Worm (Caenorhabditis elegans) whole organism, L1 larva: ENCODE results near the gene grl-17.

Experiments
- C16A3.4 ChIP-seq: fragments of 150-350 bp; optimal IDR thresholded peaks from 2 replicates; lab custom pipeline; 2014; ENCODE audit warnings: missing biosample characterization, missing genetic modification characterization
- F16B12.6 ChIP-seq: fragments of 150-350 bp; optimal IDR thresholded peaks from 2 replicates; lab custom pipeline; 2014; ENCODE audit warnings: missing biosample characterization, missing genetic modification characterization
- Y116A8C.19 ChIP-seq: sonication (generic microtip); optimal IDR thresholded peaks from 2 replicates; lab custom pipeline; 2016; ENCODE audit warnings: missing compliant biosample characterization, missing genetic modification characterization, borderline replicate concordance
- ama-1 ChIP-seq: fragments of 150-350 bp; optimal IDR thresholded peaks from 2 replicates; lab custom pipeline; 2014
- ceh-8 ChIP-seq: fragments of 200-800 bp; sonication (Bioruptor generic); optimal IDR thresholded peaks from 2 replicates; lab custom pipeline; 2018; ENCODE audit warnings: mild to moderate bottlenecking, missing genetic modification characterization, moderate library complexity, missing compliant biosample characterization
- ceh-82 ChIP-seq, 3 experiments: fragments of 150-350 bp in 1 of 3; sonication (generic microtip) in 2 of 3; optimal IDR thresholded peaks; 2 replicates each; lab custom pipeline; 2014 to 2017; ENCODE audit warnings: missing biosample characterization in 3 of 3, missing genetic modification characterization in 3 of 3
- ceh-88 ChIP-seq: fragments of 200-800 bp; sonication (Bioruptor generic); IDR thresholded peaks from 2 replicates; pipeline ENCODE4 v1.3.6; 2022; ENCODE audit warnings: missing genetic modification characterization, missing compliant biosample characterization
- ceh-90 ChIP-seq: sonication (generic microtip); optimal IDR thresholded peaks from 2 replicates; lab custom pipeline; 2016; ENCODE audit warnings: missing genetic modification characterization, missing compliant biosample characterization
- dsc-1 ChIP-seq: sonication (generic microtip); optimal IDR thresholded peaks from 2 replicates; lab custom pipeline; 2016; ENCODE audit warnings: mild to moderate bottlenecking, missing genetic modification characterization, missing compliant biosample characterization
- efl-1 ChIP-seq, 4 experiments: fragments of 150-350 bp; optimal IDR thresholded peaks in 3 of 4; peaks in 1 of 4; 1 replicate in 1 of 4; 2 replicates in 3 of 4; lab custom pipeline; 2014; ENCODE audit warnings: missing biosample characterization in 2 of 4, missing genetic modification characterization in 2 of 4, missing genetic modification reagents in 2 of 4
- egl-13 ChIP-seq: sonication (generic microtip); optimal IDR thresholded peaks from 2 replicates; lab custom pipeline; 2016; ENCODE audit warnings: missing genotype, missing genetic modification reagents, missing genetic modification characterization, missing compliant biosample characterization
- egl-27 ChIP-seq, 2 experiments: fragments of 150-350 bp in 1 of 2; sonication (generic microtip); optimal IDR thresholded peaks; 3 replicates each; lab custom pipeline; 2017 to 2018; ENCODE audit warnings: missing biosample characterization in 2 of 2, missing genetic modification characterization in 2 of 2, missing genetic modification reagents in 2 of 2
- elt-3 ChIP-seq, 6 experiments: fragments of 150-350 bp in 1 of 6; sonication (generic microtip); optimal IDR thresholded peaks; 2 replicates each; lab custom pipeline; 2017 to 2018; ENCODE audit warnings: missing biosample characterization in 6 of 6, missing genetic modification characterization in 6 of 6, inconsistent platforms in 1 of 6
- fos-1 ChIP-seq: fragments of 150-350 bp; optimal IDR thresholded peaks from 2 replicates; lab custom pipeline; 2014; ENCODE audit warnings: missing biosample characterization, missing genetic modification characterization
- grh-1 ChIP-seq: fragments of 200-800 bp; sonication (Bioruptor generic); IDR thresholded peaks from 2 replicates; pipeline ENCODE4 v1.3.6; 2022; ENCODE audit warnings: missing genetic modification reagents, missing genetic modification characterization, missing compliant biosample characterization
- hlh-4 ChIP-seq: sonication (generic microtip); optimal IDR thresholded peaks from 2 replicates; lab custom pipeline; 2016; ENCODE audit warnings: mild to moderate bottlenecking, missing genetic modification characterization, missing compliant biosample characterization
- isw-1 ChIP-seq: fragments of 200-800 bp; sonication (Bioruptor generic); IDR thresholded peaks from 2 replicates; pipeline ENCODE4 v1.3.6; 2022; ENCODE audit warnings: missing genetic modification characterization, missing compliant biosample characterization
- jun-1 ChIP-seq: fragments of 150-350 bp; optimal IDR thresholded peaks from 2 replicates; lab custom pipeline; 2014; ENCODE audit warnings: missing biosample characterization, missing genetic modification reagents, missing genetic modification characterization
- lin-13 ChIP-seq: fragments of 150-350 bp; optimal IDR thresholded peaks from 2 replicates; lab custom pipeline; 2014; ENCODE audit warnings: missing biosample characterization, missing genetic modification reagents, missing genetic modification characterization
- lin-14 ChIP-seq: fragments of 200-800 bp; sonication (Bioruptor generic); optimal IDR thresholded peaks from 2 replicates; lab custom pipeline; 2018; ENCODE audit warnings: mild to moderate bottlenecking, missing genetic modification characterization, moderate library complexity, missing compliant biosample characterization
- lin-35 ChIP-seq, 2 experiments: fragments of 150-350 bp; optimal IDR thresholded peaks; 2 replicates each; lab custom pipeline; 2014; ENCODE audit warnings: missing biosample characterization in 2 of 2, missing genetic modification characterization in 2 of 2, missing genetic modification reagents in 2 of 2
- lin-39 ChIP-seq: fragments of 150-350 bp; optimal IDR thresholded peaks from 2 replicates; lab custom pipeline; 2014; ENCODE audit warnings: missing biosample characterization, missing genetic modification reagents, missing genetic modification characterization
- lsy-2 ChIP-seq, 2 experiments: fragments of 150-350 bp; optimal IDR thresholded peaks; 2 replicates each; lab custom pipeline; 2014; ENCODE audit warnings: missing biosample characterization in 2 of 2, missing genetic modification characterization in 2 of 2
- mdl-1 ChIP-seq, 2 experiments: fragments of 150-350 bp; optimal IDR thresholded peaks; 2 replicates each; lab custom pipeline; 2014 to 2017; ENCODE audit warnings: missing biosample characterization in 2 of 2, missing genetic modification characterization in 2 of 2, inconsistent platforms in 1 of 2
- mef-2 ChIP-seq: fragments of 150-350 bp; optimal IDR thresholded peaks from 2 replicates; lab custom pipeline; 2014; ENCODE audit warnings: missing biosample characterization, missing genetic modification characterization
- nhr-11 ChIP-seq: fragments of 150-350 bp; optimal IDR thresholded peaks from 2 replicates; lab custom pipeline; 2014; ENCODE audit warnings: missing biosample characterization, missing genetic modification characterization
- nhr-12 ChIP-seq: sonication (generic microtip); optimal IDR thresholded peaks from 2 replicates; lab custom pipeline; 2017; ENCODE audit warnings: missing biosample characterization, missing genetic modification characterization
- nhr-19 ChIP-seq: fragments of 200-800 bp; sonication (Bioruptor generic); conservative IDR thresholded peaks from 2 replicates; pipeline ENCODE4 v1.3.6; 2022; ENCODE audit warnings: missing genetic modification characterization, missing compliant biosample characterization
- nhr-20 ChIP-seq: sonication (generic microtip); optimal IDR thresholded peaks from 2 replicates; lab custom pipeline; 2016; ENCODE audit warnings: mild to moderate bottlenecking, missing genetic modification characterization, missing compliant biosample characterization
- nhr-237 ChIP-seq: fragments of 150-350 bp; optimal IDR thresholded peaks from 2 replicates; lab custom pipeline; 2014; ENCODE audit warnings: missing biosample characterization, missing genetic modification characterization
- nhr-47 ChIP-seq: sonication (generic microtip); optimal IDR thresholded peaks from 2 replicates; lab custom pipeline; 2016; ENCODE audit warnings: mild to moderate bottlenecking, missing genetic modification characterization, moderate library complexity, missing compliant biosample characterization
- nhr-71 ChIP-seq: sonication (generic microtip); optimal IDR thresholded peaks from 2 replicates; lab custom pipeline; 2016; ENCODE audit warnings: mild to moderate bottlenecking, missing genetic modification characterization, moderate library complexity, missing compliant biosample characterization
- nhr-84 ChIP-seq: sonication (generic microtip); optimal IDR thresholded peaks from 2 replicates; lab custom pipeline; 2017; ENCODE audit warnings: missing biosample characterization, missing genetic modification characterization
- nhr-85 ChIP-seq: sonication (generic microtip); peaks from one replicate; lab custom pipeline; 2016; ENCODE audit warnings: missing genetic modification characterization, inconsistent platforms, missing compliant biosample characterization
- nhr-90 ChIP-seq: sonication (generic microtip); optimal IDR thresholded peaks from 2 replicates; lab custom pipeline; 2016; ENCODE audit warnings: mild to moderate bottlenecking, missing genetic modification characterization, missing compliant biosample characterization; ENCODE audit not compliant: poor library complexity
- pag-3 ChIP-seq: sonication (generic microtip); optimal IDR thresholded peaks from 2 replicates; lab custom pipeline; 2017; ENCODE audit warnings: missing genetic modification characterization, mild to moderate bottlenecking, missing compliant biosample characterization, antibody characterized with exemption, borderline replicate concordance; ENCODE audit not compliant: insufficient read depth
- pax-3 ChIP-seq: fragments of 200-800 bp; sonication (Bioruptor generic); optimal IDR thresholded peaks from 2 replicates; lab custom pipeline; 2018; ENCODE audit warnings: mild to moderate bottlenecking, missing genetic modification characterization, moderate library complexity, missing compliant biosample characterization
- pqm-1 ChIP-seq: sonication (generic microtip); optimal IDR thresholded peaks from 3 replicates; lab custom pipeline; 2017; ENCODE audit warnings: missing biosample characterization, missing genetic modification characterization
- rnt-1 ChIP-seq: sonication (generic microtip); optimal IDR thresholded peaks from 2 replicates; lab custom pipeline; 2016; ENCODE audit warnings: mild to moderate bottlenecking, missing genetic modification characterization, moderate library complexity, missing compliant biosample characterization
- skn-1 ChIP-seq: fragments of 150-350 bp; optimal IDR thresholded peaks from 2 replicates; lab custom pipeline; 2014; ENCODE audit warnings: missing biosample characterization, missing genetic modification characterization
- snpc-4 ChIP-seq: fragments of 150-350 bp; optimal IDR thresholded peaks from 2 replicates; lab custom pipeline; 2014; ENCODE audit warnings: missing biosample characterization, missing genetic modification characterization
- snu-23 ChIP-seq: sonication (generic microtip); optimal IDR thresholded peaks from 2 replicates; lab custom pipeline; 2016; ENCODE audit warnings: missing genetic modification characterization, missing compliant biosample characterization
- sox-4 ChIP-seq: sonication (generic microtip); optimal IDR thresholded peaks from 2 replicates; lab custom pipeline; 2016; ENCODE audit warnings: missing genetic modification characterization, missing compliant biosample characterization
- sptf-1 ChIP-seq: fragments of 150-350 bp; optimal IDR thresholded peaks from 2 replicates; lab custom pipeline; 2014; ENCODE audit warnings: missing biosample characterization, missing genetic modification characterization
- swsn-7 ChIP-seq: sonication (generic microtip); optimal IDR thresholded peaks from 2 replicates; lab custom pipeline; 2016; ENCODE audit warnings: missing genetic modification characterization, missing compliant biosample characterization
- unc-130 ChIP-seq: fragments of 150-350 bp; optimal IDR thresholded peaks from 2 replicates; lab custom pipeline; 2017; ENCODE audit warnings: missing biosample characterization, missing genetic modification characterization, inconsistent platforms
- unc-30 ChIP-seq: sonication (generic microtip); optimal IDR thresholded peaks from 2 replicates; lab custom pipeline; 2017; ENCODE audit warnings: missing biosample characterization, missing genetic modification characterization
- unc-98 ChIP-seq: fragments of 200-800 bp; sonication (Bioruptor generic); IDR thresholded peaks from 2 replicates; pipeline ENCODE4 v1.3.6; 2022; ENCODE audit warnings: missing genetic modification characterization, missing compliant biosample characterization
- vab-15 ChIP-seq: sonication (generic microtip); optimal IDR thresholded peaks from 2 replicates; lab custom pipeline; 2017; ENCODE audit warnings: missing genotype, mild to moderate bottlenecking, missing genetic modification characterization, missing compliant biosample characterization
- zag-1 ChIP-seq: fragments of 150-350 bp; optimal IDR thresholded peaks from 2 replicates; lab custom pipeline; 2014; ENCODE audit warnings: missing biosample characterization, missing genetic modification characterization
- ztf-11 ChIP-seq, 2 experiments: sonication (generic microtip); optimal IDR thresholded peaks; 2 replicates each; lab custom pipeline; 2016 to 2017; ENCODE audit warnings: missing genetic modification characterization in 2 of 2, missing biosample characterization in 1 of 2, missing compliant biosample characterization in 1 of 2

grl-17 gene

DNA sequence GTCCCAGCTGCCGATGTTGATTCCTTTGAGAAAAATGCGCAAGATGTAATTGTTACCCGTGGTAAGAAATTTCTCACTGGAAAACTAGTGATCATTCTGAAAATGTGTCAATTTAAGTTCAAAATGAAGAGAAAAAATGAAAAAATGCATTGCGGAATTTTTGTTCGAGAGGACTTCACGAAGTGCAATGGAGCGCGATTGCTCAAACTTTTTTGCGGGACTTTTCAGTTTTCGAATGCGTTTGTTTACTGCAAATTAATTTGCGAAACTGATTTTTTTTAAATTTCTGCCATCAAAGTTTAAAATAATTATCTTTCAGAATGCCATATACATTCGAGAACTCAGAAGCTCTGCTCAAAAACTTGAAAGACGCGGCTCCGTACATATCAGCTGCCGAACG lies 4.8 kb upstream of the grl-17 start, which contains the start of the genes nuaf-1 and bir-2 (continued):
- peak in 2 of 6 experiments; percentile 25 to 65 for TF ChIP-seq elt-3 (tag; optimal IDR thresholded peaks at IDR 0.05; lab: Kevin White, UChicago)
- TF ChIP-seq lin-35 (GFP tag; optimal IDR thresholded peaks at IDR 0.05; lab: Kevin White, UChicago) = peak; percentile 78 to 90
- TF ChIP-seq nhr-237 = no peak
- peak; percentile 50 for TF ChIP-seq nhr-90 (tag; lab: Kevin White, UChicago)
- no peak for TF ChIP-seq hlh-4 (tag; lab: Kevin White, UChicago)
- TF ChIP-seq lsy-2 (tag; optimal IDR thresholded peaks at IDR 0.05; lab: Kevin White, UChicago) = peak; percentile 70 to 74
- no peak for TF ChIP-seq unc-98
- peak; percentile 27 for TF ChIP-seq pag-3 (tag; lab: Kevin White, UChicago)
- TF ChIP-seq F16B12.6 (tag; lab: Kevin White, UChicago) = peak; percentile 23
- no peak for TF ChIP-seq Y116A8C.19 (tag; lab: Kevin White, UChicago)
- TF ChIP-seq ztf-11 (tag; optimal IDR thresholded peaks at IDR 0.05; lab: Kevin White, UChicago) = peak in 1 of 2 experiments; percentile 47
- peak; percentile 68 to 82 for TF ChIP-seq efl-1 (optimal IDR thresholded peaks at IDR 0.05; lab: Kevin White, UChicago)
- TF ChIP-seq efl-1 (GFP tag; optimal IDR thresholded peaks at IDR 0.05 in 1 of 2; lab: Kevin White, UChicago) = peak; percentile 85 to 98
- TF ChIP-seq nhr-47 (tag; lab: Kevin White, UChicago) = peak; percentile 78
- no peak for TF ChIP-seq mef-2
- TF ChIP-seq vab-15 (tag; lab: Kevin White, UChicago) = no peak
- no peak for TF ChIP-seq egl-27 (tag; optimal IDR thresholded peaks at IDR 0.05; lab: Kevin White, UChicago)
- TF ChIP-seq swsn-7 = peak; percentile 63
- peak; percentile 73 for TF ChIP-seq snu-23 (GFP tag; lab: Kevin White, UChicago)
- no peak for TF ChIP-seq ceh-8 (GFP tag; lab: Kevin White, UChicago)
- TF ChIP-seq skn-1 = peak; percentile 55
- peak; percentile 26 for TF ChIP-seq egl-13
- TF ChIP-seq sox-4 (tag; lab: Kevin White, UChicago) = no peak
- no peak for TF ChIP-seq nhr-11 (tag; lab: Kevin White, UChicago)
- TF ChIP-seq pqm-1 = no peak
- TF ChIP-seq nhr-84 (tag; lab: Kevin White, UChicago) = no peak
- TF ChIP-seq ceh-82 (tag; optimal IDR thresholded peaks at IDR 0.05; lab: Kevin White, UChicago) = peak in 2 of 3 experiments; percentile 47 to 55
- TF ChIP-seq lin-14 (GFP tag; lab: Kevin White, UChicago) = peak; percentile 70
- TF ChIP-seq rnt-1 (tag; lab: Kevin White, UChicago) = peak; percentile 88
- no peak for TF ChIP-seq fos-1 (tag; lab: Kevin White, UChicago)
- peak; percentile 77 for TF ChIP-seq nhr-71
- TF ChIP-seq lin-13 = peak; percentile 48
- TF ChIP-seq zag-1 (tag; lab: Kevin White, UChicago) = no peak
- no peak for TF ChIP-seq lin-39 (tag; lab: Kevin White, UChicago)
- TF ChIP-seq dsc-1 (tag; lab: Kevin White, UChicago) = peak; percentile 60
- TF ChIP-seq unc-30 (tag; lab: Kevin White, UChicago) = no peak
- peak; percentile 28 for TF ChIP-seq snpc-4 (tag; lab: Kevin White, UChicago)
- TF ChIP-seq C16A3.4 = peak; percentile 54
- TF ChIP-seq nhr-12 (tag; lab: Kevin White, UChicago) = no peak
- no peak for TF ChIP-seq ama-1 (lab: Kevin White, UChicago)
- TF ChIP-seq mdl-1 (tag; optimal IDR thresholded peaks at IDR 0.05; lab: Kevin White, UChicago) = no peak
- peak; percentile 59 for TF ChIP-seq nhr-20 (tag; lab: Kevin White, UChicago)
- no peak for TF ChIP-seq sptf-1 (tag; lab: Kevin White, UChicago)
- TF ChIP-seq ceh-90 = peak; percentile 39

DNA sequence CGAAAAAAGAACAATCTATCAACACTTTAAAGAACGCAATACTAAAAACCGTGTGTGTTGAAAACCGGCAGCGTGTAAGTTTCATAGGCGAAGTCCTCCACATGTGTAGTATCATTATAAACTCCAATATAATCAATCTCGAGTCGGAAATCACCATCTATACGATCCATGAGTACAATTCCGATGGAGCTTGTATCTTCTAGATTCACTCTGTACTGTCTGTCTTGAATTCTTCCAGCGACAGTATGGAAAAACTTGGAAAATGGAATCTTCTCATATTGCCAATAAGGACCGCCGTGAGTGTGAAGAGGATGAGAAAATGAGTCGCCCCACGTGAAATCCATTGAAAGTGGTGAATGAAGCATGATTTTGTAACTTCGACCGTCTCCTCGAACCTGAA lies 3.2 kb upstream of the grl-17 start:
- TF ChIP-seq ceh-90 (no peak), nhr-85 (tag; lab: Kevin White, UChicago) (peak; percentile 24), fos-1 (tag; lab: Kevin White, UChicago) (no peak), ama-1 (lab: Kevin White, UChicago) (peak; percentile 67), grh-1 (GFP tag; lab: Robert Waterston, UW) (no peak), Y116A8C.19 (tag; lab: Kevin White, UChicago) (no peak), pax-3 (tag; lab: Kevin White, UChicago) (peak; percentile 4), jun-1 (tag; lab: Kevin White, UChicago) (no peak), nhr-11 (tag; lab: Kevin White, UChicago) (no peak), nhr-19 (0 out of 2 replicates have a peak, but pooled peaks have one; percentile 2), ceh-88 (no peak), efl-1 (optimal IDR thresholded peaks at IDR 0.05; lab: Kevin White, UChicago) (no peak), efl-1 (GFP tag; optimal IDR thresholded peaks at IDR 0.05 in 1 of 2; lab: Kevin White, UChicago) (peak in 1 of 2 experiments; percentile 87), unc-130 (tag; lab: Kevin White, UChicago) (no peak), lin-35 (GFP tag; optimal IDR thresholded peaks at IDR 0.05; lab: Kevin White, UChicago) (peak in 1 of 2 experiments; percentile 5), nhr-12 (tag; lab: Kevin White, UChicago) (no peak), egl-13 (no peak), ztf-11 (tag; optimal IDR thresholded peaks at IDR 0.05; lab: Kevin White, UChicago) (no peak), vab-15 (tag; lab: Kevin White, UChicago) (no peak), isw-1 (GFP tag; lab: Robert Waterston, UW) (no peak), swsn-7 (no peak)
